Worm (Caenorhabditis elegans) whole organism, L1 larva: ENCODE measurements around the gene srh-67.
A peak's percentile ranks its signal among the peaks of the same experiment; 100 is the strongest.

Experiments
- C34B4.2 ChIP-seq: sonication (generic microtip); optimal IDR thresholded peaks from 2 replicates; lab custom pipeline; 2017; ENCODE audit warnings: mild to moderate bottlenecking, missing genetic modification characterization, missing compliant biosample characterization
- aha-1 ChIP-seq: fragments of 150-350 bp; optimal IDR thresholded peaks from 2 replicates; lab custom pipeline; 2014; ENCODE audit warnings: missing biosample characterization, missing genetic modification characterization
- alr-1 ChIP-seq: fragments of 200-800 bp; sonication (Bioruptor generic); optimal IDR thresholded peaks from 2 replicates; lab custom pipeline; 2018; ENCODE audit warnings: borderline replicate concordance, mild to moderate bottlenecking, missing genetic modification characterization, missing compliant biosample characterization
- aly-2 ChIP-seq: fragments of 150-350 bp; optimal IDR thresholded peaks from 2 replicates; lab custom pipeline; 2014; ENCODE audit warnings: missing biosample characterization, missing genetic modification characterization
- ama-1 ChIP-seq: fragments of 150-350 bp; optimal IDR thresholded peaks from 2 replicates; lab custom pipeline; 2014
- blmp-1 ChIP-seq: fragments of 150-350 bp; optimal IDR thresholded peaks from 2 replicates; lab custom pipeline; 2014; ENCODE audit warnings: missing biosample characterization, missing genetic modification characterization
- ceh-82 ChIP-seq, 3 experiments: fragments of 150-350 bp in 1 of 3; sonication (generic microtip) in 2 of 3; optimal IDR thresholded peaks; 2 replicates each; lab custom pipeline; 2014 to 2017; ENCODE audit warnings: missing biosample characterization in 3 of 3, missing genetic modification characterization in 3 of 3
- ceh-90 ChIP-seq: sonication (generic microtip); optimal IDR thresholded peaks from 2 replicates; lab custom pipeline; 2016; ENCODE audit warnings: missing genetic modification characterization, missing compliant biosample characterization
- dsc-1 ChIP-seq: sonication (generic microtip); optimal IDR thresholded peaks from 2 replicates; lab custom pipeline; 2016; ENCODE audit warnings: mild to moderate bottlenecking, missing genetic modification characterization, missing compliant biosample characterization
- egl-13 ChIP-seq: sonication (generic microtip); optimal IDR thresholded peaks from 2 replicates; lab custom pipeline; 2016; ENCODE audit warnings: missing genotype, missing genetic modification reagents, missing genetic modification characterization, missing compliant biosample characterization
- elt-3 ChIP-seq, 6 experiments: fragments of 150-350 bp in 1 of 6; sonication (generic microtip); optimal IDR thresholded peaks; 2 replicates each; lab custom pipeline; 2017 to 2018; ENCODE audit warnings: missing biosample characterization in 6 of 6, missing genetic modification characterization in 6 of 6, inconsistent platforms in 1 of 6
- fkh-4 ChIP-seq: sonication (generic microtip); optimal IDR thresholded peaks from 2 replicates; lab custom pipeline; 2016; ENCODE audit warnings: missing compliant biosample characterization, missing genetic modification characterization, borderline replicate concordance
- grh-1 ChIP-seq: fragments of 200-800 bp; sonication (Bioruptor generic); IDR thresholded peaks from 2 replicates; pipeline ENCODE4 v1.3.6; 2022; ENCODE audit warnings: missing genetic modification reagents, missing genetic modification characterization, missing compliant biosample characterization
- hpl-2 ChIP-seq: fragments of 150-350 bp; optimal IDR thresholded peaks from 2 replicates; lab custom pipeline; 2014; ENCODE audit warnings: missing biosample characterization, missing genetic modification reagents, missing genetic modification characterization
- isw-1 ChIP-seq: fragments of 200-800 bp; sonication (Bioruptor generic); IDR thresholded peaks from 2 replicates; pipeline ENCODE4 v1.3.6; 2022; ENCODE audit warnings: missing genetic modification characterization, missing compliant biosample characterization
- lin-13 ChIP-seq: fragments of 150-350 bp; optimal IDR thresholded peaks from 2 replicates; lab custom pipeline; 2014; ENCODE audit warnings: missing biosample characterization, missing genetic modification reagents, missing genetic modification characterization
- lin-15B ChIP-seq: fragments of 150-350 bp; sonication (generic microtip); optimal IDR thresholded peaks from 3 replicates; lab custom pipeline; 2014; ENCODE audit warnings: missing biosample characterization, missing genetic modification characterization
- lin-35 ChIP-seq, 2 experiments: fragments of 150-350 bp; optimal IDR thresholded peaks; 2 replicates each; lab custom pipeline; 2014; ENCODE audit warnings: missing biosample characterization in 2 of 2, missing genetic modification characterization in 2 of 2, missing genetic modification reagents in 2 of 2
- lin-39 ChIP-seq: fragments of 150-350 bp; optimal IDR thresholded peaks from 2 replicates; lab custom pipeline; 2014; ENCODE audit warnings: missing biosample characterization, missing genetic modification reagents, missing genetic modification characterization
- nhr-12 ChIP-seq: sonication (generic microtip); optimal IDR thresholded peaks from 2 replicates; lab custom pipeline; 2017; ENCODE audit warnings: missing biosample characterization, missing genetic modification characterization
- nhr-47 ChIP-seq: sonication (generic microtip); optimal IDR thresholded peaks from 2 replicates; lab custom pipeline; 2016; ENCODE audit warnings: mild to moderate bottlenecking, missing genetic modification characterization, moderate library complexity, missing compliant biosample characterization
- nhr-71 ChIP-seq: sonication (generic microtip); optimal IDR thresholded peaks from 2 replicates; lab custom pipeline; 2016; ENCODE audit warnings: mild to moderate bottlenecking, missing genetic modification characterization, moderate library complexity, missing compliant biosample characterization
- nhr-76 ChIP-seq: sonication (generic microtip); optimal IDR thresholded peaks from 2 replicates; lab custom pipeline; 2017; ENCODE audit warnings: missing biosample characterization, missing genetic modification characterization
- nhr-77 ChIP-seq: fragments of 150-350 bp; optimal IDR thresholded peaks from 2 replicates; lab custom pipeline; 2014; ENCODE audit warnings: missing biosample characterization, missing genetic modification characterization
- pax-3 ChIP-seq: fragments of 200-800 bp; sonication (Bioruptor generic); optimal IDR thresholded peaks from 2 replicates; lab custom pipeline; 2018; ENCODE audit warnings: mild to moderate bottlenecking, missing genetic modification characterization, moderate library complexity, missing compliant biosample characterization
- rnt-1 ChIP-seq: sonication (generic microtip); optimal IDR thresholded peaks from 2 replicates; lab custom pipeline; 2016; ENCODE audit warnings: mild to moderate bottlenecking, missing genetic modification characterization, moderate library complexity, missing compliant biosample characterization
- sox-4 ChIP-seq: sonication (generic microtip); optimal IDR thresholded peaks from 2 replicates; lab custom pipeline; 2016; ENCODE audit warnings: missing genetic modification characterization, missing compliant biosample characterization
- sptf-1 ChIP-seq: fragments of 150-350 bp; optimal IDR thresholded peaks from 2 replicates; lab custom pipeline; 2014; ENCODE audit warnings: missing biosample characterization, missing genetic modification characterization
- swsn-7 ChIP-seq: sonication (generic microtip); optimal IDR thresholded peaks from 2 replicates; lab custom pipeline; 2016; ENCODE audit warnings: missing genetic modification characterization, missing compliant biosample characterization
- tbx-2 ChIP-seq: sonication (generic microtip); optimal IDR thresholded peaks from 2 replicates; lab custom pipeline; 2016; ENCODE audit warnings: missing genetic modification characterization, missing compliant biosample characterization
- unc-62 ChIP-seq: fragments of 150-350 bp; optimal IDR thresholded peaks from 2 replicates; lab custom pipeline; 2014; ENCODE audit warnings: missing biosample characterization, missing genetic modification reagents, missing genetic modification characterization
- unc-86 ChIP-seq: sonication (generic microtip); optimal IDR thresholded peaks from 2 replicates; lab custom pipeline; 2016; ENCODE audit warnings: missing genetic modification characterization, missing compliant biosample characterization
- xbp-1 ChIP-seq: sonication (generic microtip); optimal IDR thresholded peaks from 2 replicates; lab custom pipeline; 2016; ENCODE audit warnings: missing genetic modification characterization, missing compliant biosample characterization
- zag-1 ChIP-seq: fragments of 150-350 bp; optimal IDR thresholded peaks from 2 replicates; lab custom pipeline; 2014; ENCODE audit warnings: missing biosample characterization, missing genetic modification characterization
- zip-4 ChIP-seq: fragments of 200-800 bp; sonication (Bioruptor generic); optimal IDR thresholded peaks from 2 replicates; lab custom pipeline; 2018; ENCODE audit warnings: mild to moderate bottlenecking, missing genetic modification characterization, moderate library complexity, missing compliant biosample characterization
- ztf-4 ChIP-seq: fragments of 150-350 bp; optimal IDR thresholded peaks from 2 replicates; lab custom pipeline; 2014; ENCODE audit warnings: missing biosample characterization, missing genetic modification characterization

srh-67 gene

DNA sequence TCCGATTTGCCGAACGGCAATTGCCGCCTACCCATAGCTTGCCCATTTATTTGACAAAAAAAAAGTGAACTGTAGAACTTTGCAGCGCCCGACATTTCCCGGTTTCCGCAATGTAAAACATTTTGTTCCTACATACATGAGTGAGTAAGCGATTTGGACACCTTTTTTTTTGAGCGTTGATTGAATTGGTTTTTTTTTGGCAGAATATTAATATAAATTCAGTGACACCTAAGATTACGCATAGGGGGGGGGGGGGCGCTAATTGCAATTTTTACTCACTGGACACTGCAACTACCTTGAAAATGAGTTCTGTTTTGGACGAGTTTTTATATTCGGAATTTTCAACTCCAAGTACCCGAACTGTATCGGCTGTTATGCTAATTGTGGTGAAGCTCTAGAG, 16.8 kb downstream of the srh-67 start, which contains the start of gene srx-118:
Gene srx-118 (plus strand): TSS at position 301 of the 400 bp plus-strand sequence.
- TF ChIP-seq egl-13 (tag; lab: Kevin White, UChicago) (no peak), lin-39 (tag; lab: Kevin White, UChicago) (no peak), hpl-2 (GFP tag; lab: Kevin White, UChicago) (no peak), lin-15B (tag; lab: Kevin White, UChicago) (no peak), lin-13 (GFP tag; lab: Kevin White, UChicago) (no peak), ztf-4 (tag; lab: Kevin White, UChicago) (no peak), nhr-71 (tag; lab: Kevin White, UChicago) (no peak), ama-1 (lab: Kevin White, UChicago) (no peak), C34B4.2 (tag; lab: Kevin White, UChicago) (no peak), dsc-1 (no peak), zag-1 (tag; lab: Kevin White, UChicago) (no peak)

DNA sequence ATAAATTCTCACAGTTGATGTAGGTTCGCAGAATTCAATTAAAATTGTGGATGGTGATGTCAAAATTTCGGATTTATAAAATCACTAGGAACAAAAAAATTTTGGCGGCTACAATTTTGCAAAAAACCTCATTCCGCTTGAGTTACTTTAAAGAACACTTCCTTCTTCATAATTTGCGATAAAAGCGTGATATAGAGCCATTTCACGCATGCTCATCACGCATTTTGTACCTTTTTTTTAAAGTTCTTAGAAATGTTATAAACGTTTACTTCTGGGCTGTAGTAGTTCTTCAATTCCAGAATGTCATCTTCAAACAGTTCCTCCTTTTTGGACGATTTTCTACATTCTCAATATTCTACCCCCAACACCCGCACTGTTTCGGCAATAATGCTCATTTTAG, 19.2 kb downstream of the srh-67 start, which contains the start of gene srx-119:
Gene srx-119 (plus strand): TSS at position 301 of the 400 bp plus-strand sequence.
- TF ChIP-seq nhr-77 (tag; lab: Kevin White, UChicago) (no peak), nhr-76 (tag; lab: Kevin White, UChicago) (no peak), tbx-2 (tag; lab: Kevin White, UChicago) (no peak), ceh-90 (tag; lab: Kevin White, UChicago) (no peak), ceh-82 (tag; optimal IDR thresholded peaks at IDR 0.05; lab: Kevin White, UChicago) (no peak), lin-35 (GFP tag; optimal IDR thresholded peaks at IDR 0.05; lab: Kevin White, UChicago) (no peak), fkh-4 (tag; lab: Kevin White, UChicago) (no peak), elt-3 (tag; optimal IDR thresholded peaks at IDR 0.05; lab: Kevin White, UChicago) (no peak), unc-86 (no peak), swsn-7 (tag; lab: Kevin White, UChicago) (no peak), aly-2 (tag; lab: Kevin White, UChicago) (no peak), hpl-2 (GFP tag; lab: Kevin White, UChicago) (no peak), unc-62 (GFP tag; lab: Kevin White, UChicago) (no peak), rnt-1 (tag; lab: Kevin White, UChicago) (no peak)
- TF ChIP-seq, all 84 proteins: peak for 0

DNA sequence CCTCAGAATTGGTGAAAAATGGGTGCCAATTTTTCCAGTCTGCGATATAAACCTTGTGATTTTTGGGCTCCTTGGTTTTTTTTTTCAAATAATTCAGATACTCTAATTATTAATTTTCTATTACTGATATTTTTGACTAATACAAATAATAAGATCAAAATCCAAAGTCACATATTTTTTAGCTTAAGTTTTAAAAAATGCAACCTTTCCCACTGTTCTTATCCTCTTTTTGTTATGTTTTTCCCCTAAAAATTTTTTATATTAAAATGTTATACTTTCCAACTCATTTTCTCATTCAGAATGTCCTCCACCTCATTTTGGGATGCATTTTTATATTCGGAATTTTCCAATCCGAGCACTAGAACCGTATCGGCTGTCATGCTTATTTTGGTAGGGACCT, 22.2 kb downstream of the srh-67 start, which contains the start of gene srx-120:
Gene srx-120 (plus strand): TSS at position 301 of the 400 bp plus-strand sequence.
- no peak for TF ChIP-seq nhr-71 (tag; lab: Kevin White, UChicago)
- TF ChIP-seq zip-4, result no peak
- TF ChIP-seq lin-15B (tag; lab: Kevin White, UChicago), result no peak
- no peak for TF ChIP-seq aly-2 (tag; lab: Kevin White, UChicago)
- TF ChIP-seq sptf-1 (tag; lab: Kevin White, UChicago), result no peak
- no peak for TF ChIP-seq alr-1 (tag; lab: Kevin White, UChicago)
- no peak for TF ChIP-seq xbp-1 (tag; lab: Kevin White, UChicago)
- no peak for TF ChIP-seq sox-4 (tag; lab: Kevin White, UChicago)
- no peak for TF ChIP-seq nhr-12 (tag; lab: Kevin White, UChicago)
- no peak for TF ChIP-seq ama-1 (lab: Kevin White, UChicago)
- no peak for TF ChIP-seq nhr-77 (tag; lab: Kevin White, UChicago)
- no peak for TF ChIP-seq isw-1 (GFP tag; lab: Robert Waterston, UW)
- no peak for TF ChIP-seq nhr-47 (tag; lab: Kevin White, UChicago)
- no peak for TF ChIP-seq nhr-76 (tag; lab: Kevin White, UChicago)
- no peak for TF ChIP-seq blmp-1 (tag; lab: Kevin White, UChicago)

DNA sequence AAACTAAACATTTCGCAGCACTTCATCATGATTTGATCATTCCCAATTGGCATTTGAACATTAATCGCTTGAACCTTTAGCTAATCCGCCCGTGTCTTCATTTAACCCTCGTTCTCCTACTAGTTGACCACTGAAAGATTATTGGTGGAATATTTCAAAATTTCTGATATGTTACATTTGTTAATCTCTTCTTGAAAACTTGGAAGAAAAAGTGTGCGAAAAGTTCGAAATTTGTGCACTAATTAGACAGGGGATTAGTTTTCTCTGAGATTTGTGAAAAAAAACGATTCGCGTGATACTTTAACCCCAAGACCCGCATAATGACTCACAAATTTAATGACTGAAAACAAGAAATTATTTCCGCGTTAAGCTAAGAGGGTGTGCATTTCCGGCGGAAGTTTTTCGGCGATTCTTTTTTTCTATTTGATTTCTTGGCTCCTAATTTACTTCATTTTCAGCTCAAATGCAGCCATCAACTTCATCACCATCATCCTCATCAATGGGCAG, 26.6 kb downstream of the srh-67 start, which contains the start of gene nimk-1:
Gene nimk-1 (plus strand): TSS at position 457 of the 507 bp plus-strand sequence.
- TF ChIP-seq dsc-1 (peak; percentile 64), ceh-82 (tag; optimal IDR thresholded peaks at IDR 0.05; lab: Kevin White, UChicago) (no peak), pax-3 (no peak), aha-1 (tag; lab: Kevin White, UChicago) (no peak), grh-1 (GFP tag; lab: Robert Waterston, UW) (no peak), alr-1 (tag; lab: Kevin White, UChicago) (no peak)
